Fruit fly (Drosophila melanogaster) whole organism, embryonic: Measurements from ENCODE around the gene Rab9.

ENCODE experiments used
- Bgb ChIP-seq: fragments of 200-800 bp; sonication (Bioruptor generic); IDR thresholded peaks from 2 replicates; pipeline ENCODE4 v1.3.6; 2022; ENCODE audit warnings: missing biosample characterization, missing genetic modification characterization; ENCODE audit not compliant: partially characterized antibody
- CG10431 ChIP-seq: fragments of 200-800 bp; sonication (Bioruptor generic); optimal IDR thresholded peaks from 3 replicates; lab custom pipeline; 2018; ENCODE audit warnings: missing biosample characterization, mild to moderate bottlenecking, missing genetic modification characterization
- CG13287 ChIP-seq: fragments of 200-800 bp; sonication (Bioruptor generic); IDR thresholded peaks from 2 replicates; pipeline ENCODE4 v1.3.6; 2022; ENCODE audit warnings: missing biosample characterization, missing genetic modification characterization; ENCODE audit not compliant: partially characterized antibody
- CG14667 ChIP-seq: fragments of 200-800 bp; sonication (Bioruptor generic); IDR thresholded peaks from 2 replicates; pipeline ENCODE4 v1.3.6; 2022; ENCODE audit warnings: missing biosample characterization, missing genetic modification characterization
- CG31388 ChIP-seq: fragments of 200-800 bp; sonication (Bioruptor generic); optimal IDR thresholded peaks from 2 replicates; lab custom pipeline; 2016; ENCODE audit warnings: missing biosample characterization, missing genetic modification characterization
- CG32532 ChIP-seq: fragments of 200-800 bp; sonication (Bioruptor generic); IDR thresholded peaks from 2 replicates; pipeline ENCODE4 v1.3.6; 2022; ENCODE audit warnings: missing biosample characterization, missing genetic modification characterization
- CG3726 ChIP-seq: fragments of 200-800 bp; sonication (Bioruptor generic); IDR thresholded peaks from 3 replicates; pipeline ENCODE4, ENCODE4 v1.3.6; 2022; ENCODE audit warnings: missing biosample characterization, missing genetic modification characterization
- CG3838 ChIP-seq: fragments of 200-800 bp; sonication (Bioruptor generic); optimal IDR thresholded peaks from 3 replicates; lab custom pipeline; 2016; ENCODE audit warnings: missing biosample characterization, missing genetic modification characterization
- CG4730 ChIP-seq: fragments of 200-800 bp; sonication (Bioruptor generic); IDR thresholded peaks from 2 replicates; pipeline ENCODE4 v1.3.6; 2022; ENCODE audit warnings: missing biosample characterization, missing genetic modification characterization
- CG4820 ChIP-seq: fragments of 200-800 bp; sonication (Bioruptor generic); optimal IDR thresholded peaks from 3 replicates; lab custom pipeline; 2016; ENCODE audit warnings: missing biosample characterization, missing genetic modification characterization
- CG7271 ChIP-seq: fragments of 200-800 bp; sonication (Bioruptor generic); optimal IDR thresholded peaks from 2 replicates; lab custom pipeline; 2018; ENCODE audit warnings: missing biosample characterization, mild to moderate bottlenecking, missing genetic modification characterization, moderate library complexity
- CG7786 ChIP-seq: fragments of 200-800 bp; sonication (Bioruptor generic); optimal IDR thresholded peaks from 2 replicates; lab custom pipeline; 2016; ENCODE audit warnings: missing biosample characterization, missing genetic modification characterization
- CG7839 ChIP-seq: fragments of 200-800 bp; sonication (Bioruptor generic); optimal IDR thresholded peaks from 3 replicates; lab custom pipeline; 2018; ENCODE audit warnings: missing biosample characterization, mild to moderate bottlenecking, missing genetic modification characterization, moderate library complexity
- CG9437 ChIP-seq: fragments of 200-800 bp; sonication (Bioruptor generic); optimal IDR thresholded peaks from 2 replicates; lab custom pipeline; 2018; ENCODE audit warnings: missing biosample characterization, mild to moderate bottlenecking, missing genetic modification characterization
- Camta ChIP-seq: fragments of 200-800 bp; sonication (Bioruptor generic); optimal IDR thresholded peaks from 2 replicates; lab custom pipeline; 2016; ENCODE audit warnings: missing biosample characterization, missing genetic modification characterization
- Dfd ChIP-seq, 2 experiments: fragments of >200 bp; optimal IDR thresholded peaks; 2 replicates each; lab custom pipeline; 2017; ENCODE audit warnings: missing biosample characterization in 2 of 2, missing genetic modification characterization in 2 of 2
- Dll ChIP-seq: fragments of 200-800 bp; sonication (Bioruptor generic); IDR thresholded peaks from 4 replicates; pipeline ENCODE4 v1.3.6; 2022; ENCODE audit warnings: missing biosample characterization, missing genetic modification characterization; ENCODE audit not compliant: partially characterized antibody
- Dp ChIP-seq: fragments of 200-800 bp; sonication (Bioruptor generic); optimal IDR thresholded peaks from 2 replicates; lab custom pipeline; 2018; ENCODE audit warnings: missing biosample characterization, mild to moderate bottlenecking, missing genetic modification characterization, moderate library complexity
- Drgx ChIP-seq: fragments of 200-800 bp; sonication (Bioruptor generic); IDR thresholded peaks from 2 replicates; pipeline ENCODE4 v1.3.6; 2022; ENCODE audit warnings: missing biosample characterization, missing genetic modification characterization
- E2f2 ChIP-seq: fragments of 200-800 bp; sonication (Bioruptor generic); IDR thresholded peaks from 2 replicates; pipeline ENCODE4 v1.3.6; 2022; ENCODE audit warnings: missing biosample characterization, missing genetic modification characterization
- Fer3 ChIP-seq: fragments of 200-800 bp; sonication (Bioruptor generic); optimal IDR thresholded peaks from 2 replicates; lab custom pipeline; 2018; ENCODE audit warnings: missing biosample characterization, mild to moderate bottlenecking, missing genetic modification characterization, moderate library complexity
- Hr39 ChIP-seq: fragments of >200 bp; optimal IDR thresholded peaks from 2 replicates; lab custom pipeline; 2017
- Med ChIP-seq: fragments of 200-800 bp; sonication (Bioruptor generic); peaks from one replicate; lab custom pipeline; 2016; ENCODE audit warnings: missing biosample characterization, missing genetic modification characterization, mild to moderate bottlenecking, inconsistent platforms, moderate library complexity
- Myb ChIP-seq: fragments of 200-800 bp; sonication (Bioruptor generic); optimal IDR thresholded peaks from 2 replicates; lab custom pipeline; 2016; ENCODE audit warnings: missing biosample characterization, missing genetic modification characterization
- NFAT ChIP-seq: fragments of 200-800 bp; sonication (Bioruptor generic); IDR thresholded peaks from 2 replicates; pipeline ENCODE4 v1.3.6; 2022; ENCODE audit warnings: missing biosample characterization, missing genetic modification characterization
- Rfx ChIP-seq: fragments of 200-800 bp; sonication (Bioruptor generic); IDR thresholded peaks from 2 replicates; pipeline ENCODE4 v1.3.6; 2022; ENCODE audit warnings: missing biosample characterization, missing genetic modification characterization
- Taf1 ChIP-seq: fragments of 200-800 bp; sonication (Bioruptor generic); IDR thresholded peaks from 2 replicates; pipeline ENCODE4 v1.3.6; 2022; ENCODE audit warnings: missing biosample characterization, missing genetic modification characterization
- Tbp ChIP-seq: fragments of >200 bp; optimal IDR thresholded peaks from 2 replicates; lab custom pipeline; 2018; ENCODE audit warnings: missing biosample characterization, missing genetic modification characterization
- ash1 ChIP-seq: fragments of 200-800 bp; sonication (Bioruptor generic); optimal IDR thresholded peaks from 2 replicates; lab custom pipeline; 2018; ENCODE audit warnings: missing biosample characterization, mild to moderate bottlenecking, missing genetic modification characterization
- chif ChIP-seq, 2 experiments: fragments of 200-800 bp; sonication (Bioruptor generic); optimal IDR thresholded peaks; 3 replicates each; lab custom pipeline; 2016; ENCODE audit warnings: missing biosample characterization in 2 of 2, missing genetic modification characterization in 2 of 2
- chinmo ChIP-seq: fragments of 200-800 bp; sonication (Bioruptor generic); IDR thresholded peaks from 4 replicates; pipeline ENCODE4 v1.3.6; 2022; ENCODE audit warnings: missing biosample characterization, missing genetic modification characterization; ENCODE audit not compliant: partially characterized antibody
- crp ChIP-seq, 2 experiments: fragments of 200-800 bp; sonication (Bioruptor generic); optimal IDR thresholded peaks; 2 replicates in 1 of 2; 3 replicates in 1 of 2; lab custom pipeline; 2017; ENCODE audit warnings: missing biosample characterization in 2 of 2, missing genetic modification characterization in 2 of 2, mild to moderate bottlenecking in 1 of 2, moderate library complexity in 1 of 2
- gem ChIP-seq: fragments of 200-800 bp; sonication (Bioruptor generic); optimal IDR thresholded peaks from 2 replicates; lab custom pipeline; 2019; ENCODE audit warnings: missing biosample characterization, mild to moderate bottlenecking, missing genetic modification characterization, moderate library complexity
- insv ChIP-seq, 2 experiments: fragments of 200-800 bp; sonication (Bioruptor generic); optimal IDR thresholded peaks; 3 replicates each; lab custom pipeline; 2016 to 2018; ENCODE audit warnings: missing biosample characterization in 2 of 2, missing genetic modification characterization in 2 of 2
- lmd ChIP-seq: fragments of 200-800 bp; sonication (Bioruptor generic); IDR thresholded peaks from 2 replicates; pipeline ENCODE4 v1.3.6; 2022; ENCODE audit warnings: missing biosample characterization, missing genetic modification characterization
- luna ChIP-seq: fragments of 200-800 bp; sonication (Bioruptor generic); optimal IDR thresholded peaks from 2 replicates; lab custom pipeline; 2016; ENCODE audit warnings: missing biosample characterization, missing genetic modification characterization
- mam ChIP-seq: fragments of 200-800 bp; sonication (Bioruptor generic); optimal IDR thresholded peaks from 3 replicates; lab custom pipeline; 2016; ENCODE audit warnings: missing biosample characterization, missing genetic modification characterization
- mld ChIP-seq: fragments of 200-800 bp; sonication (Bioruptor generic); IDR thresholded peaks from 3 replicates; pipeline ENCODE4 v1.3.6; 2022; ENCODE audit warnings: missing biosample characterization, missing genetic modification characterization; ENCODE audit not compliant: partially characterized antibody
- odd ChIP-seq: fragments of 200-800 bp; sonication (Bioruptor generic); optimal IDR thresholded peaks from 2 replicates; lab custom pipeline; 2017; ENCODE audit warnings: missing biosample characterization, mild to moderate bottlenecking, missing genetic modification characterization
- pnt ChIP-seq: fragments of 200-800 bp; sonication (Bioruptor generic); optimal IDR thresholded peaks from 3 replicates; lab custom pipeline; 2016; ENCODE audit warnings: missing biosample characterization, missing genetic modification characterization
- pzg ChIP-seq: fragments of 200-800 bp; sonication (Bioruptor generic); optimal IDR thresholded peaks from 3 replicates; lab custom pipeline; 2018; ENCODE audit warnings: missing biosample characterization, mild to moderate bottlenecking, missing genetic modification characterization, moderate library complexity
- sisA ChIP-seq: fragments of 200-800 bp; sonication (Bioruptor generic); IDR thresholded peaks from 2 replicates; pipeline ENCODE4 v1.3.6; 2022; ENCODE audit warnings: missing biosample characterization, missing genetic modification characterization
- slbo ChIP-seq: fragments of 200-800 bp; sonication (Bioruptor generic); IDR thresholded peaks from 2 replicates; pipeline ENCODE4 v1.3.6; 2022; ENCODE audit warnings: missing biosample characterization, missing genetic modification characterization
- wdn ChIP-seq: fragments of 200-800 bp; sonication (Bioruptor generic); IDR thresholded peaks from 2 replicates; pipeline ENCODE4 v1.3.6; 2022; ENCODE audit warnings: missing biosample characterization, missing genetic modification characterization
- zfh2 ChIP-seq: fragments of 200-800 bp; sonication (Bioruptor generic); optimal IDR thresholded peaks from 2 replicates; lab custom pipeline; 2016; ENCODE audit warnings: missing biosample characterization, missing genetic modification characterization

The Rab9 gene

dm6 chr2L:19432424-19433015, at the start of gene Rab9:
Gene Rab9, plus strand, starts transcription at chr2L:19432574.
- TF ChIP-seq Dfd (GFP tag; optimal IDR thresholded peaks at IDR 0.05; lab: Kevin White, UChicago), result no peak
- TF ChIP-seq CG10431, result no peak
- TF ChIP-seq Taf1, result no peak
- TF ChIP-seq E2f2 (GFP tag; lab: Robert Waterston, UW), result peak; percentile 69
- TF ChIP-seq Fer3 (tag; lab: Kevin White, UChicago), result no peak
- 0 out of 4 replicates have a peak, but pooled peaks have one; percentile 22 for TF ChIP-seq Dll
- TF ChIP-seq pzg (GFP tag; lab: Kevin White, UChicago), result peak; percentile 4
- TF ChIP-seq zfh2 (GFP tag; lab: Kevin White, UChicago), result no peak
- TF ChIP-seq CG31388 (GFP tag; lab: Kevin White, UChicago), result no peak
- 0 out of 3 replicates have a peak, but pooled peaks have one; percentile 43 for TF ChIP-seq mld (GFP tag; lab: Robert Waterston, UW)
- TF ChIP-seq ash1, result no peak
- no peak for TF ChIP-seq Drgx (GFP tag; lab: Robert Waterston, UW)
- TF ChIP-seq Rfx (GFP tag; lab: Robert Waterston, UW), result no peak
- no peak for TF ChIP-seq CG3726
- no peak for TF ChIP-seq CG4820
- TF ChIP-seq Tbp (GFP tag; lab: Kevin White, UChicago), result no peak
- TF ChIP-seq crp (GFP tag; optimal IDR thresholded peaks at IDR 0.05; lab: Kevin White, UChicago), result peak in 1 of 2 experiments; percentile 75
- TF ChIP-seq gem (tag; lab: Kevin White, UChicago), result no peak
- TF ChIP-seq wdn (GFP tag; lab: Robert Waterston, UW), result 0 out of 2 replicates have a peak, but pooled peaks have one; percentile 16
- no peak for TF ChIP-seq CG4730 (GFP tag; lab: Robert Waterston, UW)
- no peak for TF ChIP-seq CG7271 (tag; lab: Kevin White, UChicago)
- TF ChIP-seq Hr39 (lab: Kevin White, UChicago), result no peak
- TF ChIP-seq pnt, result no peak
- TF ChIP-seq CG9437 (GFP tag; lab: Kevin White, UChicago), result no peak
- no peak for TF ChIP-seq CG32532 (GFP tag; lab: Robert Waterston, UW)
- no peak for TF ChIP-seq sisA
- TF ChIP-seq lmd (GFP tag; lab: Robert Waterston, UW), result 0 out of 2 replicates have a peak, but pooled peaks have one; percentile 7
- TF ChIP-seq slbo (GFP tag; lab: Robert Waterston, UW), result no peak
- peak; percentile 68 for TF ChIP-seq Med (GFP tag; lab: Kevin White, UChicago)
- TF ChIP-seq chif (GFP tag; optimal IDR thresholded peaks at IDR 0.05; lab: Kevin White, UChicago), result no peak
- TF ChIP-seq Bgb, result no peak
- peak; percentile 26; the same call in 1 of the 2 replicates for TF ChIP-seq CG13287 (GFP tag; lab: Robert Waterston, UW)
- TF ChIP-seq mam, result no peak
- TF ChIP-seq chinmo, result peak; percentile 86; the same call in 1 of the 4 replicates
- TF ChIP-seq Dp (GFP tag; lab: Kevin White, UChicago), result peak; percentile 53
- peak; percentile 1 to 87 for TF ChIP-seq insv (GFP tag; optimal IDR thresholded peaks at IDR 0.05; lab: Kevin White, UChicago)
- TF ChIP-seq luna (GFP tag; lab: Kevin White, UChicago), result no peak
- no peak for TF ChIP-seq CG14667 (GFP tag; lab: Robert Waterston, UW)
- no peak for TF ChIP-seq CG3838 (GFP tag; lab: Kevin White, UChicago)
- TF ChIP-seq Camta, result no peak
- no peak for TF ChIP-seq NFAT (GFP tag; lab: Robert Waterston, UW)
- no peak for TF ChIP-seq odd (GFP tag; lab: Kevin White, UChicago)
- no peak for TF ChIP-seq CG7839 (tag; lab: Kevin White, UChicago)
- TF ChIP-seq Myb (GFP tag; lab: Kevin White, UChicago), result no peak
- TF ChIP-seq CG7786 (GFP tag; lab: Kevin White, UChicago), result no peak
